Fruit fly (Drosophila melanogaster): ENCODE data around the gene CG14314.

The CG14314 gene

DNA sequence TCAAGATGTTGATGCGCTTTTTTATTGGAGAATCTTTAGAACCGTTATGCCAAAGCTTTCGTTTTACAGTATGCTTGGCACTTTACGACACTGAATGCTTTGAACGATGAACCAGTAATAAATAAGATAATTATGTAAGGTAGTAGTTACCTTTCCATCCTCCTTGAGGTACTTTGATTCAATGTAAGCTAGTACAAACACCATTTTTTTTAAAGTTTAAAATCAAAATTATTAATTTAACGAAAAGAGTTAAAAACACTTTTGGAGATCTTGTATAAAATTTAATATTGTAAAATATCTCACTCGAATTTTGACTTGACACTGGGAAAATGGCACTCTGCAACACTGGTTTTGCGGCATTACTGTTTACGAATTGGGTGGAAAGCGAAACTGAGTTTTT is 30.6 kb upstream of the CG14314 start, which contains the start of the genes Arp5 and CG7208 (continued):
- TF ChIP-seq Sox102F (GFP tag; optimal IDR thresholded peaks at IDR 0.05) (no peak), sim (GFP tag; IDR thresholded peaks at IDR 0.05) (no peak), CG32767 (GFP tag; IDR thresholded peaks at IDR 0.05) (0 out of 2 replicates have a peak, but pooled peaks have one; percentile 21), Meics (GFP tag; optimal IDR thresholded peaks at IDR 0.05) (peak; percentile 85), dysf (GFP tag; IDR thresholded peaks at IDR 0.05) (peak; percentile 70), CG5953 (GFP tag; IDR thresholded peaks at IDR 0.05) (no peak), Fer1 (GFP tag; optimal IDR thresholded peaks at IDR 0.05) (peak; percentile 70), CG7839 (tag; optimal IDR thresholded peaks at IDR 0.05) (no peak), stwl (tag; optimal IDR thresholded peaks at IDR 0.05) (peak; percentile 95), CG1233 (GFP tag; optimal IDR thresholded peaks at IDR 0.05) (peak; percentile 64), BtbVII (GFP tag; optimal IDR thresholded peaks at IDR 0.05) (no peak), Gug (GFP tag; IDR thresholded peaks at IDR 0.05) (peak; percentile 50; the same call in 2 of the 4 replicates), YL-1 (GFP tag; optimal IDR thresholded peaks at IDR 0.05) (peak; percentile 53), B-H1 (GFP tag; IDR thresholded peaks at IDR 0.05) (peak; percentile 29; the same call in 1 of the 3 replicates), dpn (GFP tag; optimal IDR thresholded peaks at IDR 0.05) (peak; percentile 72 to 85), nau (GFP tag; optimal IDR thresholded peaks at IDR 0.05) (no peak), sens (GFP tag) (peak; percentile 95), Six4 (GFP tag; optimal IDR thresholded peaks at IDR 0.05) (peak; percentile 40), ken (GFP tag; IDR thresholded peaks at IDR 0.05) (peak; percentile 63; the same call in 1 of the 3 replicates), cato (GFP tag; optimal IDR thresholded peaks at IDR 0.05; ENCODE audit: borderline replicate concordance) (peak; percentile 34), Hmr (GFP tag; optimal IDR thresholded peaks at IDR 0.05) (peak; percentile 81), CG16813 (GFP tag; IDR thresholded peaks at IDR 0.05; ENCODE audit: partially characterized antibody) (no peak), CG16779 (GFP tag; IDR thresholded peaks at IDR 0.05) (no peak), Scr (GFP tag; IDR thresholded peaks at IDR 0.05; ENCODE audit: partially characterized antibody) (peak; percentile 40; the same call in 1 of the 2 replicates), bbx (GFP tag; IDR thresholded peaks at IDR 0.05; ENCODE audit: partially characterized antibody) (0 out of 2 replicates have a peak, but pooled peaks have one; percentile 12), oc (tag; optimal IDR thresholded peaks at IDR 0.05) (no peak), CG2129 (GFP tag; IDR thresholded peaks at IDR 0.05; ENCODE audit: partially characterized antibody) (no peak), CG10267 (tag; optimal IDR thresholded peaks at IDR 0.05) (peak; percentile 95), CG17802 (tag; optimal IDR thresholded peaks at IDR 0.05) (peak; percentile 11), HLH3B (GFP tag; IDR thresholded peaks at IDR 0.05) (no peak), tio (GFP tag; optimal IDR thresholded peaks at IDR 0.05) (no peak)

DNA sequence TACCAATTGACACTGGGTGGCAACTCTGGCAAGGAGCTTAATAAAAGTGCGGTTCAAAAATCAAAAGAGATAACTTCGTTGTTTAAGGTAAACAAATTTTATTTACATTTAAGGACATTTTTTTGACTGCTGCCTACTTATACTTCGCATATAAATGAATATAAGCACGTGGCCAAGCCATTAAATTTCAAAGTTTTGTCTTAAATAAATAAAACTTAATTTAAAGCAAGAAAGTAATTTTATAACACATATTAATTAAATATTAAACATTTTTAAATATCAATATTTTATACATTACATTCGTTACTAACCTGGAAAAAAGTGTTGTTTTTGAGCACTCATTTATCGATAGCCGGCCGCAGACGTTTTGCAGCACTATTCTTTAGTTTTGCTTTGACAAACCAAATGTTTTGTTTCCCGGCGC is 27.2 kb upstream of the CG14314 start, which contains the start of the genes CG12321 and MED17:
TSS of gene CG12321 (minus strand) at position 6 of the 424 bp plus-strand sequence.
TSS of gene MED17 (plus strand) at position 371 of the 424 bp plus-strand sequence.
- TF ChIP-seq Gsc (GFP tag; IDR thresholded peaks at IDR 0.05) (peak; percentile 52), cg (GFP tag; optimal IDR thresholded peaks at IDR 0.05) (no peak), Fer3 (tag; optimal IDR thresholded peaks at IDR 0.05) (peak; percentile 85), wek (GFP tag; optimal IDR thresholded peaks at IDR 0.05) (no peak), grn (GFP tag; optimal IDR thresholded peaks at IDR 0.05) (no peak), tio (GFP tag; optimal IDR thresholded peaks at IDR 0.05) (peak; percentile 90), danr (GFP tag; IDR thresholded peaks at IDR 0.05) (peak; percentile 73; the same call in 1 of the 2 replicates), lbe (GFP tag; optimal IDR thresholded peaks at IDR 0.05) (peak; percentile 89), Hsf (GFP tag; optimal IDR thresholded peaks at IDR 0.05) (peak; percentile 79), CG8478 (optimal IDR thresholded peaks at IDR 0.05) (no peak), CG4707 (GFP tag; optimal IDR thresholded peaks at IDR 0.05) (no peak), NK7.1 (GFP tag; optimal IDR thresholded peaks at IDR 0.05) (no peak), CG17359 (tag; optimal IDR thresholded peaks at IDR 0.05) (peak; percentile 84), zf30C (GFP tag; optimal IDR thresholded peaks at IDR 0.05) (no peak), NFAT (GFP tag; IDR thresholded peaks at IDR 0.05) (peak; percentile 94), CG3281 (GFP tag; optimal IDR thresholded peaks at IDR 0.05) (peak; percentile 90), CG13775 (GFP tag; optimal IDR thresholded peaks at IDR 0.05) (peak; percentile 94), wdn (GFP tag; IDR thresholded peaks at IDR 0.05) (peak; percentile 80), D19B (GFP tag; optimal IDR thresholded peaks at IDR 0.05) (peak; percentile 78), nerfin-1 (tag; optimal IDR thresholded peaks at IDR 0.05) (peak; percentile 65), pum (GFP tag; optimal IDR thresholded peaks at IDR 0.05) (peak; percentile 31), Sry-β (GFP tag; optimal IDR thresholded peaks at IDR 0.05) (peak; percentile 45)

Data from whole organism, embryonic.